Fruit fly (Drosophila melanogaster): ENCODE data around the gene CG12535.

Gene CG12535

DNA sequence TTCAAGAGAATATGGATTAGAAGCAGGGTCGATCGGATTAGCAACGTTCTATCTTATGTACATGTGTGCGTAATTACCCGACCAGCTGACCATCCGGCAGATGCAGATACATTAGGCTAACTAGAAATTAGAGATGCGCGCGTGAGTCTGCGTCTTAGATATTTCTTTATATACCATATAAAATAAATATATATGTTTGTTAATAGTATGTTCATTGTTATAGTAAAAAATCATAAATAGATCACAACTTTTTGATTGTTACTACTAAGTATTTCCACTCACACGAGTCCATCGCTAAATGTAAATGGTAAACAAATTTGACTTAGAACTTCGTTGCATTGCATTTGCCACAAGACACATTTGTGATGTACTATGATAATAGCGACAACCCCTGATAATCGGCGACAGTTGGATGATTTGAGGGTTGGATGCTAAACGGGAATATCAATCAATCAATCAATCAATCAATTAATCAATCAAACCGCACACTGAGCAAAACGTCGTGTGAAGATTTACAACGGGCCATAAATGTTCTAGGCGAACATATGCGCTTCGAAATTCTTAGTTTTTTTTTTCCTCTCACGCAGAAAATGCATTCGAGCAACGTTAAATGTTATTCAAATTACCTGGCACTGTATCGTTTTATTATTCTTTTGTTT lies 51.8 kb downstream of the CG12535 start (continued):
- TF ChIP-seq Sry-β (GFP tag; optimal IDR thresholded peaks at IDR 0.05) (no peak), pros (GFP tag; optimal IDR thresholded peaks at IDR 0.05) (no peak), E2f1 (GFP tag; IDR thresholded peaks at IDR 0.05) (peak; percentile 54; the same call in 1 of the 2 replicates), Stat92E (GFP tag; optimal IDR thresholded peaks at IDR 0.05) (no peak), CG2129 (GFP tag; IDR thresholded peaks at IDR 0.05; ENCODE audit: partially characterized antibody) (peak; percentile 47; the same call in 1 of the 2 replicates), CG2202 (tag; optimal IDR thresholded peaks at IDR 0.05) (peak; percentile 44), CG9609 (GFP tag; optimal IDR thresholded peaks at IDR 0.05) (no peak), CG34224 (GFP tag; IDR thresholded peaks at IDR 0.05; ENCODE audit: partially characterized antibody) (0 out of 3 replicates have a peak, but pooled peaks have one; percentile 35), CG33557 (GFP tag; optimal IDR thresholded peaks at IDR 0.05) (peak; percentile 43), Ets97D (GFP tag; optimal IDR thresholded peaks at IDR 0.05) (no peak), CG10274 (GFP tag; optimal IDR thresholded peaks at IDR 0.05) (no peak), vfl (GFP tag; optimal IDR thresholded peaks at IDR 0.05) (no peak), CG17829 (tag; optimal IDR thresholded peaks at IDR 0.05) (peak; percentile 73), sc (optimal IDR thresholded peaks at IDR 0.05) (no peak), sc (GFP tag; optimal IDR thresholded peaks at IDR 0.05) (peak; percentile 27), gcm (GFP tag; optimal IDR thresholded peaks at IDR 0.05) (no peak), klu (GFP tag; IDR thresholded peaks at IDR 0.05) (no peak), ttk (GFP tag; IDR thresholded peaks at IDR 0.05) (0 out of 2 replicates have a peak, but pooled peaks have one; percentile 23), Pdp1 (GFP tag; optimal IDR thresholded peaks at IDR 0.05) (no peak), zen2 (GFP tag; IDR thresholded peaks at IDR 0.05; ENCODE audit: partially characterized antibody) (no peak), Dip3 (GFP tag; optimal IDR thresholded peaks at IDR 0.05) (no peak), sim (GFP tag; IDR thresholded peaks at IDR 0.05) (no peak), odd (GFP tag; optimal IDR thresholded peaks at IDR 0.05) (no peak), pfk (GFP tag; optimal IDR thresholded peaks at IDR 0.05) (no peak), CG9797 (GFP tag; optimal IDR thresholded peaks at IDR 0.05) (no peak), Ets65A (GFP tag) (peak; percentile 46), bowl (GFP tag; IDR thresholded peaks at IDR 0.05) (no peak), Atf6 (GFP tag; IDR thresholded peaks at IDR 0.05) (no peak), D (optimal IDR thresholded peaks at IDR 0.05) (no peak), D (GFP tag; optimal IDR thresholded peaks at IDR 0.05) (peak; percentile 7), exex (tag; optimal IDR thresholded peaks at IDR 0.05) (no peak), seq (GFP tag; IDR thresholded peaks at IDR 0.05) (no peak), Oaz (GFP tag; IDR thresholded peaks at IDR 0.05) (0 out of 2 replicates have a peak, but pooled peaks have one; percentile 16), Hand (GFP tag; optimal IDR thresholded peaks at IDR 0.05) (no peak), Bgb (GFP tag; IDR thresholded peaks at IDR 0.05; ENCODE audit: partially characterized antibody) (no peak), so (GFP tag; IDR thresholded peaks at IDR 0.05) (no peak; the same call in 2 of the 3 replicates), ewg (GFP tag; optimal IDR thresholded peaks at IDR 0.05) (no peak), CG7786 (GFP tag; optimal IDR thresholded peaks at IDR 0.05) (no peak), trh (GFP tag; optimal IDR thresholded peaks at IDR 0.05) (no peak), stwl (tag; optimal IDR thresholded peaks at IDR 0.05) (peak; percentile 5), CG14014 (GFP tag; IDR thresholded peaks at IDR 0.05) (peak; percentile 46; the same call in 1 of the 2 replicates), CG1792 (GFP tag; optimal IDR thresholded peaks at IDR 0.05) (no peak), CG18599 (GFP tag; optimal IDR thresholded peaks at IDR 0.05) (no peak), CG7928 (GFP tag; optimal IDR thresholded peaks at IDR 0.05) (no peak), fu2 (GFP tag; optimal IDR thresholded peaks at IDR 0.05) (no peak), CG2116 (GFP tag; optimal IDR thresholded peaks at IDR 0.05) (no peak), CG17612 (GFP tag; IDR thresholded peaks at IDR 0.05) (no peak), schlank (tag; optimal IDR thresholded peaks at IDR 0.05) (no peak), sens (GFP tag) (peak; percentile 85), Camta (GFP tag; optimal IDR thresholded peaks at IDR 0.05) (no peak)
